Fruit fly (Drosophila melanogaster) whole organism, prepupa: ENCODE measurements around the gene Shc.

Source experiments
- Blimp-1 ChIP-seq: fragments of 200-800 bp; sonication (Bioruptor generic); optimal IDR thresholded peaks from 3 replicates; lab custom pipeline; 2017; ENCODE audit warnings: missing biosample characterization, missing genetic modification characterization, mild to moderate bottlenecking, moderate library complexity, missing genetic modification reagents
- CG10631 ChIP-seq: fragments of 200-800 bp; sonication (Bioruptor generic); optimal IDR thresholded peaks from 2 replicates; lab custom pipeline; 2016; ENCODE audit warnings: missing biosample characterization, missing genetic modification characterization
- CG10669 ChIP-seq: fragments of 200-800 bp; sonication (Bioruptor generic); optimal IDR thresholded peaks from 3 replicates; lab custom pipeline; 2018; ENCODE audit warnings: missing biosample characterization, mild to moderate bottlenecking, missing genetic modification characterization, moderate library complexity
- CG11294 ChIP-seq: fragments of 200-800 bp; sonication (Bioruptor generic); IDR thresholded peaks from 2 replicates; pipeline ENCODE4 v1.3.6; 2022; ENCODE audit warnings: missing biosample characterization, missing genetic modification characterization
- CG11762 ChIP-seq: fragments of 200-800 bp; sonication (Bioruptor generic); optimal IDR thresholded peaks from 3 replicates; lab custom pipeline; 2016; ENCODE audit warnings: missing biosample characterization, missing genetic modification characterization; ENCODE audit not compliant: insufficient read depth
- CG11902 ChIP-seq: fragments of 200-800 bp; sonication (Bioruptor generic); optimal IDR thresholded peaks from 3 replicates; lab custom pipeline; 2016; ENCODE audit warnings: missing biosample characterization, missing genetic modification characterization
- CG16779 ChIP-seq: fragments of 200-800 bp; sonication (Bioruptor generic); optimal IDR thresholded peaks from 3 replicates; lab custom pipeline; 2017; ENCODE audit warnings: missing biosample characterization, mild to moderate bottlenecking, missing genetic modification characterization
- CG32006 ChIP-seq: fragments of 200-800 bp; sonication (Bioruptor generic); optimal IDR thresholded peaks from 3 replicates; lab custom pipeline; 2017; ENCODE audit warnings: missing biosample characterization, mild to moderate bottlenecking, missing genetic modification characterization
- CG3919 ChIP-seq: fragments of 200-800 bp; sonication (Bioruptor generic); optimal IDR thresholded peaks from 3 replicates; lab custom pipeline; 2016; ENCODE audit warnings: missing biosample characterization, missing genetic modification characterization
- CG4318 ChIP-seq: fragments of 200-800 bp; sonication (Bioruptor generic); optimal IDR thresholded peaks from 3 replicates; lab custom pipeline; 2017; ENCODE audit warnings: missing biosample characterization, mild to moderate bottlenecking, missing genetic modification characterization
- CG6163 ChIP-seq: fragments of 200-800 bp; sonication (Bioruptor generic); IDR thresholded peaks from 3 replicates; pipeline ENCODE4 v1.3.6; 2022; ENCODE audit warnings: missing biosample characterization, missing genetic modification characterization
- CG6276 ChIP-seq: fragments of 200-800 bp; sonication (Bioruptor generic); optimal IDR thresholded peaks from 2 replicates; lab custom pipeline; 2017; ENCODE audit warnings: missing biosample characterization, mild to moderate bottlenecking, missing genetic modification characterization
- CG6792 ChIP-seq: fragments of 200-800 bp; sonication (Bioruptor generic); optimal IDR thresholded peaks from 3 replicates; lab custom pipeline; 2016; ENCODE audit warnings: missing biosample characterization, missing genetic modification characterization
- CG6808 ChIP-seq: fragments of 200-800 bp; sonication (Bioruptor generic); optimal IDR thresholded peaks from 3 replicates; lab custom pipeline; 2017; ENCODE audit warnings: missing biosample characterization, missing genetic modification characterization, mild to moderate bottlenecking, moderate library complexity, missing genetic modification reagents
- CG8319 ChIP-seq: fragments of 200-800 bp; sonication (Bioruptor generic); optimal IDR thresholded peaks from 3 replicates; lab custom pipeline; 2016; ENCODE audit warnings: missing biosample characterization, missing genetic modification characterization
- CG8632 ChIP-seq: fragments of 200-800 bp; sonication (Bioruptor generic); optimal IDR thresholded peaks from 3 replicates; lab custom pipeline; 2016; ENCODE audit warnings: missing biosample characterization, missing genetic modification characterization
- CG9139 ChIP-seq: fragments of 200-800 bp; sonication (Bioruptor generic); optimal IDR thresholded peaks from 3 replicates; lab custom pipeline; 2017; ENCODE audit warnings: missing biosample characterization, mild to moderate bottlenecking, missing genetic modification characterization
- Eip78C ChIP-seq: fragments of 200-800 bp; sonication (Bioruptor generic); peaks from one replicate; lab custom pipeline; 2016; ENCODE audit warnings: missing biosample characterization, missing genetic modification characterization
- Eip93F ChIP-seq: fragments of 200-800 bp; sonication (Bioruptor generic); optimal IDR thresholded peaks from 2 replicates; lab custom pipeline; 2016; ENCODE audit warnings: missing biosample characterization, mild to moderate bottlenecking, missing genetic modification characterization
- Ets21C ChIP-seq: fragments of 200-800 bp; sonication (Bioruptor generic); optimal IDR thresholded peaks from 3 replicates; lab custom pipeline; 2016; ENCODE audit warnings: missing biosample characterization, missing genetic modification characterization
- Ets96B ChIP-seq: fragments of 200-800 bp; optimal IDR thresholded peaks from 2 replicates; lab custom pipeline; 2019; ENCODE audit warnings: missing biosample characterization, mild to moderate bottlenecking, missing genetic modification characterization, moderate library complexity
- Gug ChIP-seq: fragments of 200-800 bp; sonication (Bioruptor generic); IDR thresholded peaks from 2 replicates; pipeline ENCODE4 v1.3.6; 2022; ENCODE audit warnings: missing biosample characterization, missing genetic modification characterization
- Hr38 ChIP-seq: sonication (Bioruptor generic); optimal IDR thresholded peaks from 2 replicates; lab custom pipeline; 2016; ENCODE audit warnings: missing biosample characterization, missing genetic modification characterization
- Hr39 ChIP-seq: fragments of 200-800 bp; sonication (Bioruptor generic); optimal IDR thresholded peaks from 2 replicates; lab custom pipeline; 2016; ENCODE audit warnings: missing biosample characterization, missing genetic modification characterization
- Hr4 ChIP-seq: fragments of 200-800 bp; sonication (Bioruptor generic); optimal IDR thresholded peaks from 3 replicates; lab custom pipeline; 2016; ENCODE audit warnings: missing biosample characterization, missing genetic modification characterization
- Lpt ChIP-seq: fragments of 200-800 bp; sonication (Bioruptor generic); optimal IDR thresholded peaks from 3 replicates; lab custom pipeline; 2016; ENCODE audit warnings: missing biosample characterization, missing genetic modification characterization
- Met ChIP-seq: fragments of 200-800 bp; sonication (Bioruptor generic); optimal IDR thresholded peaks from 3 replicates; lab custom pipeline; 2016; ENCODE audit warnings: missing biosample characterization, missing genetic modification characterization
- OdsH ChIP-seq: fragments of 200-800 bp; sonication (Bioruptor generic); optimal IDR thresholded peaks from 3 replicates; lab custom pipeline; 2016; ENCODE audit warnings: missing biosample characterization, missing genetic modification characterization
- Smox ChIP-seq: fragments of 200-800 bp; sonication (Bioruptor generic); optimal IDR thresholded peaks from 3 replicates; lab custom pipeline; 2016; ENCODE audit warnings: missing biosample characterization, missing genetic modification characterization
- Sox14 ChIP-seq: fragments of 200-800 bp; sonication (Bioruptor generic); optimal IDR thresholded peaks from 3 replicates; lab custom pipeline; 2016; ENCODE audit warnings: missing biosample characterization, missing genetic modification characterization
- Sox15 ChIP-seq: fragments of 200-800 bp; sonication (Bioruptor generic); optimal IDR thresholded peaks from 3 replicates; lab custom pipeline; 2016; ENCODE audit warnings: missing biosample characterization, missing genetic modification characterization
- achi ChIP-seq: fragments of 200-800 bp; sonication (Bioruptor generic); optimal IDR thresholded peaks from 3 replicates; lab custom pipeline; 2016; ENCODE audit warnings: missing biosample characterization, missing genetic modification characterization
- acj6 ChIP-seq: fragments of 200-800 bp; sonication (Bioruptor generic); optimal IDR thresholded peaks from 3 replicates; lab custom pipeline; 2016; ENCODE audit warnings: missing biosample characterization, missing genetic modification characterization
- cyc ChIP-seq: fragments of 200-800 bp; sonication (Bioruptor generic); optimal IDR thresholded peaks from 3 replicates; lab custom pipeline; 2016; ENCODE audit warnings: missing biosample characterization, missing genetic modification characterization
- dac ChIP-seq: fragments of 200-800 bp; sonication (Bioruptor generic); optimal IDR thresholded peaks from 2 replicates; lab custom pipeline; 2017; ENCODE audit warnings: missing biosample characterization, mild to moderate bottlenecking, missing genetic modification characterization
- esn ChIP-seq: fragments of 200-800 bp; sonication (Bioruptor generic); optimal IDR thresholded peaks from 2 replicates; lab custom pipeline; 2016; ENCODE audit warnings: missing biosample characterization, mild to moderate bottlenecking, missing genetic modification characterization, moderate library complexity
- fd59A ChIP-seq: fragments of 200-800 bp; sonication (Bioruptor generic); optimal IDR thresholded peaks from 2 replicates; lab custom pipeline; 2017; ENCODE audit warnings: missing biosample characterization, mild to moderate bottlenecking, missing genetic modification characterization, missing genetic modification reagents
- fd85E ChIP-seq: fragments of 200-800 bp; sonication (Bioruptor generic); optimal IDR thresholded peaks from 3 replicates; lab custom pipeline; 2016; ENCODE audit warnings: missing biosample characterization, missing genetic modification characterization
- fkh ChIP-seq: fragments of 200-800 bp; sonication (Bioruptor generic); optimal IDR thresholded peaks from 3 replicates; lab custom pipeline; 2017; ENCODE audit warnings: missing biosample characterization, mild to moderate bottlenecking, missing genetic modification characterization, moderate library complexity
- lz ChIP-seq: fragments of 200-800 bp; sonication (Bioruptor generic); optimal IDR thresholded peaks from 3 replicates; lab custom pipeline; 2016; ENCODE audit warnings: missing biosample characterization, missing genetic modification characterization
- net ChIP-seq: fragments of 200-800 bp; sonication (Bioruptor generic); optimal IDR thresholded peaks from 3 replicates; lab custom pipeline; 2016; ENCODE audit warnings: missing biosample characterization, missing genetic modification characterization
- pdm3 ChIP-seq: fragments of 200-800 bp; sonication (Bioruptor generic); optimal IDR thresholded peaks from 3 replicates; lab custom pipeline; 2016; ENCODE audit warnings: missing biosample characterization, missing genetic modification characterization
- spab ChIP-seq: fragments of 200-800 bp; sonication (Bioruptor generic); optimal IDR thresholded peaks from 2 replicates; lab custom pipeline; 2017; ENCODE audit warnings: missing biosample characterization, mild to moderate bottlenecking, missing genetic modification characterization, missing genetic modification reagents
- ss ChIP-seq, 2 experiments: fragments of 200-800 bp; sonication (Bioruptor generic); optimal IDR thresholded peaks; 2 replicates in 1 of 2; 3 replicates in 1 of 2; lab custom pipeline; 2017 to 2018; ENCODE audit warnings: mild to moderate bottlenecking in 2 of 2, missing biosample characterization in 2 of 2, missing genetic modification characterization in 2 of 2, moderate library complexity in 1 of 2
- svp ChIP-seq: fragments of 200-800 bp; sonication (Bioruptor generic); peaks from one replicate; lab custom pipeline; 2016; ENCODE audit warnings: missing biosample characterization, missing genetic modification characterization
- topi ChIP-seq: fragments of 200-800 bp; sonication (Bioruptor generic); optimal IDR thresholded peaks from 3 replicates; lab custom pipeline; 2016; ENCODE audit warnings: missing biosample characterization, missing genetic modification characterization

The Shc gene

DNA sequence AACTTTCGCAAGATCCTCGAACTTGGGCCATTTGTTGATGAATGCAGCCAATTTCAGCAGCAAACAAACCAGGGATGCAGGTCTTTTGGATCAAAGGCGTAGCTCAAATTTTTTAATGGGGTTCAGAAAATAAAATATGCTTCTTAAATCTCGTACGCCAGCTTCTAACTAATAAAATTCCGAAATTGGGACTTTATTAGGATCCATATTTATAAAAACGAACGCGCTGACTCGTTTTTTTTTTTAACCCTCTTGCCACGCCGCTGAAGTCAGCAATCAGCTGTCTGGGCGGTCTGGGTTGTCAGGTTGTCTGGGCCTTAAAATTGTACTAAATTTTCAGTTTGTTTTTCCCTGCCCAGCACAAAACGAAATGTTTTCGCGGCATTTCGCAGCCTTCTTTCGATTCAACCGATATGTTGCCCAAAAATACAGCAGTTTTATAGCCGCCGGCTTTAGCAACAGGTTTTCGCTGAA, 30.8 kb downstream of the Shc start, which contains the start of gene CG3437 (continued):
- peak; percentile 96 for TF ChIP-seq fd85E (GFP tag; lab: Kevin White, UChicago)
- TF ChIP-seq cyc (GFP tag; lab: Kevin White, UChicago): peak; percentile 99
- peak; percentile 98 for TF ChIP-seq Eip93F (GFP tag; lab: Kevin White, UChicago)
- TF ChIP-seq Hr39 (GFP tag; lab: Kevin White, UChicago): peak; percentile 99
- TF ChIP-seq Gug (GFP tag; lab: Robert Waterston, UW): peak; percentile 100
- TF ChIP-seq Ets21C (GFP tag; lab: Kevin White, UChicago): peak; percentile 99
- TF ChIP-seq CG8319 (GFP tag; lab: Kevin White, UChicago): peak; percentile 98
- TF ChIP-seq spab: peak; percentile 99
- TF ChIP-seq Hr38: peak; percentile 96
- TF ChIP-seq Lpt: peak; percentile 98
- TF ChIP-seq Sox15 (GFP tag; lab: Kevin White, UChicago): peak; percentile 99
- peak; percentile 100 for TF ChIP-seq Hr4 (GFP tag; lab: Kevin White, UChicago)
- peak; percentile 99 for TF ChIP-seq dac (GFP tag; lab: Kevin White, UChicago)
- peak; percentile 99 for TF ChIP-seq topi
- peak; percentile 98 for TF ChIP-seq CG9139
- peak; percentile 99 for TF ChIP-seq Met
- peak; percentile 98 for TF ChIP-seq Ets96B (tag; lab: Kevin White, UChicago)
- peak; percentile 100 for TF ChIP-seq lz (GFP tag; lab: Kevin White, UChicago)
- TF ChIP-seq fkh (GFP tag; lab: Kevin White, UChicago): peak; percentile 92
- peak; percentile 97 for TF ChIP-seq Blimp-1 (GFP tag; lab: Kevin White, UChicago)
- TF ChIP-seq fd59A: peak; percentile 99
- TF ChIP-seq esn (GFP tag; lab: Kevin White, UChicago): peak; percentile 100
- peak; percentile 99 for TF ChIP-seq CG6792 (GFP tag; lab: Kevin White, UChicago)
- TF ChIP-seq acj6 (GFP tag; lab: Kevin White, UChicago): peak; percentile 99
- peak; percentile 99 for TF ChIP-seq CG11294 (GFP tag; lab: Robert Waterston, UW)
- peak; percentile 99 for TF ChIP-seq OdsH (GFP tag; lab: Kevin White, UChicago)
- TF ChIP-seq CG8632: peak; percentile 99
- peak; percentile 99 for TF ChIP-seq CG6808 (GFP tag; lab: Kevin White, UChicago)
- peak; percentile 99 for TF ChIP-seq CG4318 (GFP tag; lab: Kevin White, UChicago)
- peak; percentile 100 for TF ChIP-seq CG6276
- TF ChIP-seq CG6163 (GFP tag; lab: Robert Waterston, UW): peak; percentile 100

- TF ChIP-seq CG6276: peak; percentile 79
- TF ChIP-seq CG11762 (GFP tag; lab: Kevin White, UChicago): peak; percentile 20
- TF ChIP-seq Smox (GFP tag; lab: Kevin White, UChicago): peak; percentile 78
- peak; percentile 21 for TF ChIP-seq CG11902 (GFP tag; lab: Kevin White, UChicago)
- TF ChIP-seq CG10669 (GFP tag; lab: Kevin White, UChicago): peak; percentile 28
- TF ChIP-seq Sox14 (GFP tag; lab: Kevin White, UChicago): peak; percentile 86
- peak; percentile 71 for TF ChIP-seq achi (GFP tag; lab: Kevin White, UChicago)
- TF ChIP-seq CG10631 (GFP tag; lab: Kevin White, UChicago): peak; percentile 75
- peak; percentile 68 for TF ChIP-seq Ets96B (tag; lab: Kevin White, UChicago)
- TF ChIP-seq svp (GFP tag; lab: Kevin White, UChicago): peak; percentile 90
- no peak for TF ChIP-seq Hr38
- TF ChIP-seq fkh (GFP tag; lab: Kevin White, UChicago): peak; percentile 93
- peak; percentile 69 for TF ChIP-seq Eip93F (GFP tag; lab: Kevin White, UChicago)
- peak; percentile 69 for TF ChIP-seq cyc (GFP tag; lab: Kevin White, UChicago)
- peak; percentile 65 for TF ChIP-seq Sox15 (GFP tag; lab: Kevin White, UChicago)
- TF ChIP-seq OdsH (GFP tag; lab: Kevin White, UChicago): peak; percentile 68
- TF ChIP-seq Eip78C (GFP tag; lab: Kevin White, UChicago): peak; percentile 92
- peak; percentile 12 for TF ChIP-seq CG16779
- TF ChIP-seq ss (GFP tag; optimal IDR thresholded peaks at IDR 0.05; lab: Kevin White, UChicago): peak; percentile 38 to 67
- TF ChIP-seq CG11294 (GFP tag; lab: Robert Waterston, UW): peak; percentile 52; the same call in 1 of the 2 replicates
- TF ChIP-seq spab: peak; percentile 9
- peak; percentile 49 for TF ChIP-seq CG6792 (GFP tag; lab: Kevin White, UChicago)
- TF ChIP-seq acj6 (GFP tag; lab: Kevin White, UChicago): peak; percentile 77
- TF ChIP-seq CG9139: peak; percentile 2
- TF ChIP-seq CG8319 (GFP tag; lab: Kevin White, UChicago): peak; percentile 33
- peak; percentile 68 for TF ChIP-seq net (GFP tag; lab: Kevin White, UChicago)
- TF ChIP-seq CG8632: peak; percentile 65
- TF ChIP-seq pdm3 (GFP tag; lab: Kevin White, UChicago): peak; percentile 80
- peak; percentile 61 for TF ChIP-seq Lpt
- TF ChIP-seq CG4318 (GFP tag; lab: Kevin White, UChicago): peak; percentile 48
- TF ChIP-seq CG3919 (GFP tag; lab: Kevin White, UChicago): peak; percentile 76
- peak; percentile 72 for TF ChIP-seq Hr39 (GFP tag; lab: Kevin White, UChicago)
- peak; percentile 70 for TF ChIP-seq CG32006 (GFP tag; lab: Kevin White, UChicago)
Measured at dm6 chr3L:9460775-9461491, 34.1 kb downstream of the Shc start, which contains the start of the genes CG3434 and CG44838. Gene CG3434, minus strand, starts transcription at chr3L:9460799. Gene CG44838, plus strand, starts transcription at chr3L:9461050.
